Fruit fly (Drosophila melanogaster): Measurements from ENCODE around the gene gukh.
A peak's percentile ranks its signal among the peaks of the same experiment; 100 is the strongest.

Gene gukh

DNA sequence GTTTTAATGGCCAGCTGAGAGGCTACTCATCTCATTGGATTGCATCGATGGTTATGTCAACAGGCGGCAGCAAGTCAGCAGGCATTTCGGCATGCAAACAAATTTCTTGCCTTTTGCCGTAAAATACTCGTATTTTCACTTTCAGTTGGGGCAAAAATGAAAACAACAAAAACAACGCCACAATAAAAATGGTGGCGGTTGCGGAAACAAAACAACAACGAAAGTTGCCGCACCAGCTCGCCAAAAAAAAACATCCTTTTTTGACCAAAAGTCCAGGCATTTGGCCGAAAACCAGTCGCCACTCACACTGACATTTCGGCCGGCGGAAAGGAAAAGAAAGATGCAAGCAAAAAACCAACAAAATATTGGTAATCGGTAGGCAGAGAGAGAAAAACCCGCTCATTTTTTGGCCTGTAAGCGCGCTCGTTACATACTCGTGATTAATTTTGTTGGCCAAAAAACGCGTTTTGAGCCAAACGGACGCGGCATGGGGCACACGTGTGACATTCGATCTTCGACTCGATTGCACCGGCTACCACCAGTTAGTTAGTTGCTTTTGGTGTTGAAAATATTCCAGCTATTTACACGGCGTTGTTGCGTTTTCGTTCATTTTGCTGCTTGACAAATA lies 80.3 kb downstream of the gukh start (continued):
- TF ChIP-seq Smox (GFP tag; optimal IDR thresholded peaks at IDR 0.05) (peak; percentile 20), Gug (GFP tag; IDR thresholded peaks at IDR 0.05) (no peak), spab (GFP tag; optimal IDR thresholded peaks at IDR 0.05) (no peak), ss (GFP tag; optimal IDR thresholded peaks at IDR 0.05) (no peak), CG4318 (GFP tag; optimal IDR thresholded peaks at IDR 0.05) (no peak), CG8319 (GFP tag; optimal IDR thresholded peaks at IDR 0.05) (no peak), CG3032 (tag; optimal IDR thresholded peaks at IDR 0.05) (no peak), Hr38 (GFP tag; optimal IDR thresholded peaks at IDR 0.05) (no peak), CG6792 (GFP tag; optimal IDR thresholded peaks at IDR 0.05) (no peak), Sox14 (GFP tag; optimal IDR thresholded peaks at IDR 0.05) (no peak), cyc (GFP tag; optimal IDR thresholded peaks at IDR 0.05) (no peak), Hr4 (GFP tag; optimal IDR thresholded peaks at IDR 0.05) (no peak), CG1621 (tag; optimal IDR thresholded peaks at IDR 0.05) (no peak), CG8119 (GFP tag; IDR thresholded peaks at IDR 0.05) (peak; percentile 48; the same call in 1 of the 3 replicates)

DNA sequence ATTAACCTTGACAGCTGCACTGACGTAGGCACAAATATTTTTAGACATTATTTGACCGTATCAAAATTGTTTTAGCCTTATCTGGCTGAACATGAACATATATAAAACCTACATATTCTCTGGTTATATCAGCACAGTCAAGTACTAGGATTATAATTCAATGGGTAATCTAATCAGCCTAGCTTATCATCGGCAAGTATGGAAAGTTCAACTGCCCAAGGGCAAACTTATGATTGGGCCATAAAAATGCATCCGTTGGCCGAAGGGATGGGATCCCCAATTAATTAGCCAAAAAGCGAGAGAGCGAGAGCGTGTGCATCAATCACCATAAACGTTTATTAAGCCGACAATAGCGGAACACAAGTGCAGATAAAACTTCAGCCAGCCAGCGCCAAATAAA lies 81.6 kb downstream of the gukh start:
- TF ChIP-seq vri (GFP tag; optimal IDR thresholded peaks at IDR 0.05) (peak; percentile 80), svp (GFP tag) (no peak)

DNA sequence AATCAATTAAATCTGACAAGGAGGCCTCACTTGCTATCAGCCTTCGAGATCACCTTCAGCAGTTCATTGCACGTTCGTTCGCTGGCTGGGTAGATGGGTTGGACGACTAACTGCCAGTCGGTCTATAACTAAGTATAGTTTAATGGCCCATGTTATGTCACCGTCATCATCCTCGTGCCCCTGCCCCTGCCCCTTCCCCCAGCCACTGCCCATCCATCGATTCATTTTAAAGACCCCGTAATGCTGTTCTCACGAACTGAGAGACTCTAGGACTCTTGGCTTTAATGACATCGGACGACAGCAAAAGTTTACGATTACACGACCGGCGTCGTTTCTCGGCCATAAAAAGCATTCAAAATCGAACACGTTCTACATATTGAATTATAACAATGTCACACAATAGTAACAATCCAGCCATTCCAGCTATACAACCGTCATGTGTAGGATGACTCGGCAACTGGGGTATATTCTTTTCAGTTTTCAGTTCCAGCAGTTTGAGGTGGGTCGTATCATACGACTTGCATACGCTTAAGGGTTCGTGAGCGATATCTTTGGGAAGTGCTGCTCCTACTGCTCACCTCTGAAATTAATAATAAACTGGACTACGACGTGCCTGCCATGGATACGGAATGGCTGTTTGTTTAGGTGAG lies 83.3 kb downstream of the gukh start:
- no peak for TF ChIP-seq ss (GFP tag; optimal IDR thresholded peaks at IDR 0.05)
- no peak for TF ChIP-seq fkh (GFP tag; optimal IDR thresholded peaks at IDR 0.05)
- no peak for TF ChIP-seq Met (GFP tag; optimal IDR thresholded peaks at IDR 0.05)
- no peak for TF ChIP-seq CG7368 (GFP tag; optimal IDR thresholded peaks at IDR 0.05)
- peak; percentile 69 for TF ChIP-seq dsx (GFP tag; optimal IDR thresholded peaks at IDR 0.05; ENCODE audit: poor library complexity, severe bottlenecking)
- TF ChIP-seq salr (GFP tag; optimal IDR thresholded peaks at IDR 0.05) = no peak
- TF ChIP-seq CG11294 (GFP tag; IDR thresholded peaks at IDR 0.05) = no peak

DNA sequence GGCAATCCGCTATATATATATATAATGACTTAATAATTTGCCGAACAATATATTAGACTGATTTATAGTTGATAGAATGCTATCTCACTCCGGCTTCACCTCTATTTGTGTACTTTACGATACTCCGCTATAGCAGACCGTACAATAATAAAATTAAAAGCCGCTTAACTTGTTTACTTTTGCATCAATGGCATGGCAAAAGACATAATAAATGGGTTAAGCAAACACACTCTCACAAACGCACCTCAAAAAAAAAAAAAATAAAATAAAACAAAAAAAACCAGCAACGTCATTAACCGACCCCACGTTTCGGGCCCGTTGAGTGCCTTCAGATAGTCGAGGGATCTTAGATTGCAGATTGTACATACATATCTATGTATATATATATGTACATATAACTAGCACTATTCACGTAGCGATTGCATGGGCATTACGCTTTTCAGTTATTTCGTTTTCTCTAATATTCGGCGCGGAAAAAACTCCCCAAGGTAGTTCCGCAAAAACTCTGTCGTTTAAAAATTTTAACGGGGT lies 84.1 kb downstream of the gukh start:
- no peak for TF ChIP-seq acj6 (GFP tag; optimal IDR thresholded peaks at IDR 0.05)
- TF ChIP-seq eg (GFP tag; IDR thresholded peaks at IDR 0.05) = peak; percentile 26; the same call in 1 of the 3 replicates
- no peak for TF ChIP-seq Met (GFP tag; optimal IDR thresholded peaks at IDR 0.05)
- TF ChIP-seq Eip78C (GFP tag) = no peak
- TF ChIP-seq Hr4 (GFP tag; optimal IDR thresholded peaks at IDR 0.05) = peak; percentile 0
- TF ChIP-seq CG6808 (GFP tag; optimal IDR thresholded peaks at IDR 0.05) = no peak
- peak; percentile 24 for TF ChIP-seq svp (GFP tag)
- peak; percentile 73 for TF ChIP-seq fkh (GFP tag; optimal IDR thresholded peaks at IDR 0.05)
- TF ChIP-seq Eip75B (GFP tag; optimal IDR thresholded peaks at IDR 0.05) = no peak
- TF ChIP-seq Ets21C (GFP tag; optimal IDR thresholded peaks at IDR 0.05) = no peak
- TF ChIP-seq CG34406 (GFP tag; optimal IDR thresholded peaks at IDR 0.05) = no peak
- no peak for TF ChIP-seq CG11902 (GFP tag; optimal IDR thresholded peaks at IDR 0.05)

DNA sequence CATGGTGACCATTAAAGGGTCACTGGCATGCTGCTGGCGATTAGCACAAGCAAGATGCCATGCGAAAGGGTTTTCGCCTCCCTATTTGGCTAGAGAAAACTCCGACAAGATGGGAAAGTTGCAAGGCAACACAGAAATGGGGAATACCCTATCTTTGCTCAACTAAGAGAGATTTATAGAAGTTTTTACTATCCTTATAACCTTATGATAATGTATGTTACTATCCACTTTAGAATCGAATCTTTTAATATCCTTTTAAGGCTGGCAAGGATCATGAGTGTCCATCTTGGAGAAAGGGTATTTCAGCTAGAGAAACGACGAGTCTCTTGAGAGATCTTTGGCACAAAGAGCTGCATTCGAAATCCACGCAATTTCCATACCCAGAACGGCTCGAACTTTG lies 85.9 kb downstream of the gukh start:
- no peak for TF ChIP-seq Sox15 (GFP tag; optimal IDR thresholded peaks at IDR 0.05)
- TF ChIP-seq Sox102F (GFP tag; optimal IDR thresholded peaks at IDR 0.05) = no peak
- peak; percentile 39 for TF ChIP-seq Sox14 (GFP tag; optimal IDR thresholded peaks at IDR 0.05)
- peak in 1 of 2 experiments; percentile 7 for TF ChIP-seq salr (GFP tag; optimal IDR thresholded peaks at IDR 0.05)
- TF ChIP-seq fd85E (GFP tag; optimal IDR thresholded peaks at IDR 0.05) = no peak
- TF ChIP-seq acj6 (GFP tag; optimal IDR thresholded peaks at IDR 0.05) = peak; percentile 16
- TF ChIP-seq OdsH (GFP tag; optimal IDR thresholded peaks at IDR 0.05) = no peak
- TF ChIP-seq ss (GFP tag; optimal IDR thresholded peaks at IDR 0.05) = no peak
- no peak for TF ChIP-seq CG10669 (GFP tag; optimal IDR thresholded peaks at IDR 0.05)
- TF ChIP-seq fd59A (GFP tag; optimal IDR thresholded peaks at IDR 0.05) = peak; percentile 32
- peak; percentile 18 for TF ChIP-seq CG32006 (GFP tag; optimal IDR thresholded peaks at IDR 0.05)
- TF ChIP-seq Ets96B (tag; optimal IDR thresholded peaks at IDR 0.05) = peak; percentile 43
- peak; percentile 26 for TF ChIP-seq pdm3 (GFP tag; optimal IDR thresholded peaks at IDR 0.05)
- TF ChIP-seq CG6276 (GFP tag; optimal IDR thresholded peaks at IDR 0.05) = no peak
- TF ChIP-seq Eip75B (GFP tag; optimal IDR thresholded peaks at IDR 0.05) = peak; percentile 47
- peak; percentile 42 for TF ChIP-seq CG10631 (GFP tag; optimal IDR thresholded peaks at IDR 0.05)
- no peak for TF ChIP-seq CG8319 (GFP tag; optimal IDR thresholded peaks at IDR 0.05)
- peak; percentile 22 for TF ChIP-seq Hr4 (GFP tag; optimal IDR thresholded peaks at IDR 0.05)
- TF ChIP-seq dsx (GFP tag; optimal IDR thresholded peaks at IDR 0.05; ENCODE audit: poor library complexity, severe bottlenecking) = peak; percentile 32
- TF ChIP-seq spab (GFP tag; optimal IDR thresholded peaks at IDR 0.05) = peak; percentile 4
- peak; percentile 22 for TF ChIP-seq CG1621 (tag; optimal IDR thresholded peaks at IDR 0.05)
- no peak for TF ChIP-seq CG11902 (GFP tag; optimal IDR thresholded peaks at IDR 0.05)

Measured in whole organism, prepupa.